Worm (Caenorhabditis elegans) whole organism, L3 larva: ENCODE data around the gene sbds-1.
A peak's percentile ranks its signal among the peaks of the same experiment; 100 is the strongest.

Experiments used
- jun-1 ChIP-seq: fragments of 150-350 bp; optimal IDR thresholded peaks from 2 replicates; lab custom pipeline; 2014; ENCODE audit warnings: missing biosample characterization, missing genetic modification reagents, missing genetic modification characterization
- lin-15B ChIP-seq: fragments of 150-350 bp; optimal IDR thresholded peaks from 2 replicates; lab custom pipeline; 2014; ENCODE audit warnings: missing biosample characterization, missing genetic modification characterization
- nhr-12 ChIP-seq: fragments of 150-350 bp; optimal IDR thresholded peaks from 2 replicates; lab custom pipeline; 2014; ENCODE audit warnings: missing biosample characterization, missing genetic modification characterization
- nhr-237 ChIP-seq: fragments of 150-350 bp; optimal IDR thresholded peaks from 2 replicates; lab custom pipeline; 2014; ENCODE audit warnings: missing biosample characterization, missing genetic modification characterization
- nhr-28 ChIP-seq: fragments of 150-350 bp; optimal IDR thresholded peaks from 2 replicates; lab custom pipeline; 2014; ENCODE audit warnings: missing biosample characterization, missing genetic modification characterization
- nhr-77 ChIP-seq: fragments of 150-350 bp; optimal IDR thresholded peaks from 2 replicates; lab custom pipeline; 2014; ENCODE audit warnings: missing biosample characterization, missing genetic modification characterization
- skn-1 ChIP-seq: fragments of 150-350 bp; optimal IDR thresholded peaks from 2 replicates; lab custom pipeline; 2014; ENCODE audit warnings: missing biosample characterization, missing genetic modification characterization
- unc-62 ChIP-seq: fragments of 150-350 bp; sonication (generic microtip); optimal IDR thresholded peaks from 4 replicates; lab custom pipeline; 2014; ENCODE audit warnings: missing biosample characterization, missing genetic modification reagents, missing genetic modification characterization

- TF ChIP-seq nhr-77 (tag; lab: Kevin White, UChicago) (no peak), jun-1 (no peak), lin-15B (tag; lab: Kevin White, UChicago) (peak; percentile 44), nhr-12 (tag; lab: Kevin White, UChicago) (no peak), unc-62 (no peak), nhr-28 (tag; lab: Kevin White, UChicago) (no peak), nhr-237 (tag; lab: Kevin White, UChicago) (no peak), skn-1 (tag; lab: Kevin White, UChicago) (no peak)
Measured at ce11 chrIII:598168-598567, 40.1 kb downstream of the sbds-1 start.
